Worm (Caenorhabditis elegans) whole organism, young adult: ENCODE results near the gene pitr-3.
A peak's percentile ranks its signal among the peaks of the same experiment; 100 is the strongest.

Source experiments
- B0336.3 ChIP-seq: fragments of 200-800 bp; sonication (Bioruptor generic); IDR thresholded peaks from 2 replicates; pipeline ENCODE4 v1.3.6; 2022; ENCODE audit warnings: missing genetic modification characterization, missing compliant biosample characterization
- C17E4.6 ChIP-seq: fragments of 200-800 bp; sonication (Bioruptor generic); IDR thresholded peaks from 2 replicates; pipeline ENCODE4 v1.3.6; 2022; ENCODE audit warnings: missing genetic modification reagents, missing genetic modification characterization, missing compliant biosample characterization
- F37B4.10 ChIP-seq: fragments of 200-800 bp; sonication (Bioruptor generic); IDR thresholded peaks from 2 replicates; pipeline ENCODE4 v1.3.6; 2022; ENCODE audit warnings: missing genetic modification characterization, missing compliant biosample characterization
- F39B2.1 ChIP-seq: fragments of 200-800 bp; sonication (Bioruptor generic); IDR thresholded peaks from 2 replicates; pipeline ENCODE4 v1.3.6; 2022; ENCODE audit warnings: missing genetic modification reagents, missing genetic modification characterization, missing compliant biosample characterization
- F49E8.2 ChIP-seq: sonication (generic microtip); optimal IDR thresholded peaks from 3 replicates; lab custom pipeline; 2017; ENCODE audit warnings: missing genetic modification characterization, mild to moderate bottlenecking, missing compliant biosample characterization, antibody characterized with exemption, moderate library complexity; ENCODE audit not compliant: insufficient read depth
- F52B5.7 ChIP-seq: sonication (generic microtip); optimal IDR thresholded peaks from 2 replicates; lab custom pipeline; 2016; ENCODE audit warnings: mild to moderate bottlenecking, missing genetic modification characterization, missing compliant biosample characterization
- T07F8.4 ChIP-seq: sonication (generic microtip); optimal IDR thresholded peaks from 2 replicates; lab custom pipeline; 2016; ENCODE audit warnings: mild to moderate bottlenecking, missing genetic modification characterization, moderate library complexity, missing compliant biosample characterization
- T26A5.8 ChIP-seq: sonication (generic microtip); optimal IDR thresholded peaks from 2 replicates; lab custom pipeline; 2016; ENCODE audit warnings: missing genetic modification characterization, missing compliant biosample characterization
- Y53F4B.3 ChIP-seq: fragments of 200-800 bp; sonication (Bioruptor generic); IDR thresholded peaks from 2 replicates; pipeline ENCODE4 v1.3.6; 2022; ENCODE audit warnings: missing genetic modification reagents, missing genetic modification characterization, missing compliant biosample characterization
- Y53G8AR.9 ChIP-seq: fragments of 200-800 bp; sonication (Bioruptor generic); conservative IDR thresholded peaks from 2 replicates; pipeline ENCODE4 v1.3.6; 2022; ENCODE audit warnings: missing genetic modification reagents, missing genetic modification characterization, missing compliant biosample characterization
- Y95B8A.8 ChIP-seq: fragments of 200-800 bp; sonication (Bioruptor generic); IDR thresholded peaks from 2 replicates; pipeline ENCODE4 v1.3.6; 2022; ENCODE audit warnings: missing genetic modification reagents, missing genetic modification characterization, missing compliant biosample characterization
- ama-1 ChIP-seq, 3 experiments: fragments of 150-350 bp in 1 of 3; sonication (generic microtip) in 2 of 3; optimal IDR thresholded peaks; 2 replicates each; lab custom pipeline; 2014 to 2018; ENCODE audit warnings: missing biosample characterization in 2 of 3, missing genetic modification characterization in 2 of 3, missing genetic modification reagents in 2 of 3
- aptf-2 ChIP-seq: fragments of 200-800 bp; sonication (Bioruptor generic); conservative IDR thresholded peaks from 2 replicates; pipeline ENCODE4 v1.3.6; 2022; ENCODE audit warnings: missing genetic modification reagents, missing genetic modification characterization, missing compliant biosample characterization
- aptf-3 ChIP-seq: fragments of 200-800 bp; sonication (Bioruptor generic); IDR thresholded peaks from 2 replicates; pipeline ENCODE4 v1.3.6; 2022; ENCODE audit warnings: missing genetic modification characterization, missing compliant biosample characterization
- attf-3 ChIP-seq: fragments of 200-800 bp; sonication (Bioruptor generic); conservative IDR thresholded peaks from 2 replicates; pipeline ENCODE4 v1.3.6; 2022; ENCODE audit warnings: missing genetic modification reagents, missing genetic modification characterization, missing compliant biosample characterization
- attf-5 ChIP-seq: fragments of 200-800 bp; sonication (Bioruptor generic); optimal IDR thresholded peaks from 2 replicates; lab custom pipeline; 2018; ENCODE audit warnings: mild to moderate bottlenecking, missing genetic modification characterization, missing compliant biosample characterization
- cebp-2 ChIP-seq: fragments of 200-800 bp; sonication (Bioruptor generic); IDR thresholded peaks from 2 replicates; pipeline ENCODE4 v1.3.6; 2022; ENCODE audit warnings: missing genetic modification characterization, missing compliant biosample characterization
- ceh-27 ChIP-seq: fragments of 200-800 bp; sonication (Bioruptor generic); optimal IDR thresholded peaks from 2 replicates; lab custom pipeline; 2018; ENCODE audit warnings: mild to moderate bottlenecking, missing genetic modification characterization, moderate library complexity, missing compliant biosample characterization
- dox-1 ChIP-seq: fragments of 200-800 bp; sonication (Bioruptor generic); IDR thresholded peaks from 2 replicates; pipeline ENCODE4 v1.3.6; 2022; ENCODE audit warnings: missing genetic modification reagents, missing genetic modification characterization, missing compliant biosample characterization
- dpff-1 ChIP-seq: sonication (generic microtip); optimal IDR thresholded peaks from 2 replicates; lab custom pipeline; 2017; ENCODE audit warnings: mild to moderate bottlenecking, missing genetic modification characterization, missing compliant biosample characterization
- ekl-4 ChIP-seq: fragments of 200-800 bp; sonication (Bioruptor generic); IDR thresholded peaks from 2 replicates; pipeline ENCODE4 v1.3.6; 2022; ENCODE audit warnings: missing genetic modification reagents, missing genetic modification characterization, missing compliant biosample characterization
- hlh-26 ChIP-seq: fragments of 200-800 bp; sonication (Bioruptor generic); conservative IDR thresholded peaks from 2 replicates; pipeline ENCODE4 v1.3.6; 2022; ENCODE audit warnings: missing genetic modification reagents, missing genetic modification characterization, missing compliant biosample characterization
- lag-1 ChIP-seq: fragments of 200-800 bp; sonication (Bioruptor generic); IDR thresholded peaks from 2 replicates; pipeline ENCODE4 v1.3.6; 2022; ENCODE audit warnings: missing genetic modification reagents, missing genetic modification characterization, missing compliant biosample characterization
- let-607 ChIP-seq, 2 experiments: fragments of 200-800 bp in 1 of 2; sonication (Bioruptor generic) in 1 of 2; sonication (generic microtip) in 1 of 2; optimal IDR thresholded peaks; 2 replicates each; lab custom pipeline; 2016 to 2018; ENCODE audit warnings: mild to moderate bottlenecking in 2 of 2, missing compliant biosample characterization in 2 of 2, missing genetic modification characterization in 2 of 2, moderate library complexity in 2 of 2, missing genotype in 1 of 2
- lin-40 ChIP-seq: sonication (generic microtip); optimal IDR thresholded peaks from 2 replicates; lab custom pipeline; 2016; ENCODE audit warnings: missing genetic modification characterization, mild to moderate bottlenecking, missing compliant biosample characterization, missing genotype, missing genetic modification reagents
- madf-3 ChIP-seq: fragments of 200-800 bp; sonication (Bioruptor generic); IDR thresholded peaks from 2 replicates; pipeline ENCODE4 v1.3.6; 2022; ENCODE audit warnings: missing genetic modification reagents, missing genetic modification characterization, missing compliant biosample characterization
- madf-6 ChIP-seq: fragments of 200-800 bp; sonication (Bioruptor generic); IDR thresholded peaks from 2 replicates; pipeline ENCODE4 v1.3.6; 2022; ENCODE audit warnings: missing genetic modification reagents, missing genetic modification characterization, missing compliant biosample characterization
- madf-8 ChIP-seq: fragments of 200-800 bp; sonication (Bioruptor generic); conservative IDR thresholded peaks from 2 replicates; pipeline ENCODE4 v1.3.6; 2022; ENCODE audit warnings: missing genetic modification reagents, missing genetic modification characterization, missing compliant biosample characterization
- mcd-1 ChIP-seq: fragments of 200-800 bp; sonication (Bioruptor generic); IDR thresholded peaks from 2 replicates; pipeline ENCODE4 v1.3.6; 2022; ENCODE audit warnings: missing genetic modification reagents, missing genetic modification characterization, missing compliant biosample characterization
- nfya-1 ChIP-seq: sonication (generic microtip); optimal IDR thresholded peaks from 2 replicates; lab custom pipeline; 2017; ENCODE audit warnings: antibody characterized with exemption, missing compliant biosample characterization, missing genetic modification characterization, borderline replicate concordance; ENCODE audit not compliant: insufficient read depth
- nfyb-1 ChIP-seq: fragments of 200-800 bp; sonication (Bioruptor generic); IDR thresholded peaks from 2 replicates; pipeline ENCODE4 v1.3.6; 2022; ENCODE audit warnings: missing genetic modification reagents, missing genetic modification characterization, missing compliant biosample characterization
- nhr-120 ChIP-seq: fragments of 200-800 bp; sonication (Bioruptor generic); IDR thresholded peaks from 2 replicates; pipeline ENCODE4 v1.3.6; 2022; ENCODE audit warnings: missing genetic modification characterization, missing compliant biosample characterization
- pbrm-1 ChIP-seq: fragments of 200-800 bp; sonication (Bioruptor generic); IDR thresholded peaks from 2 replicates; pipeline ENCODE4 v1.3.6; 2022; ENCODE audit warnings: missing genetic modification reagents, missing genetic modification characterization, missing compliant biosample characterization
- sea-2 ChIP-seq: fragments of 200-800 bp; sonication (Bioruptor generic); IDR thresholded peaks from 2 replicates; pipeline ENCODE4 v1.3.6; 2022; ENCODE audit warnings: missing genetic modification characterization, missing compliant biosample characterization
- snpc-3.4 ChIP-seq: sonication (generic microtip); optimal IDR thresholded peaks from 2 replicates; lab custom pipeline; 2017; ENCODE audit warnings: missing genetic modification characterization, mild to moderate bottlenecking, missing compliant biosample characterization, antibody characterized with exemption, moderate library complexity, missing genotype, missing genetic modification reagents
- snpc-4 ChIP-seq, 5 experiments: fragments of 150-350 bp in 1 of 5; sonication (generic microtip) in 4 of 5; optimal IDR thresholded peaks; 2 replicates each; lab custom pipeline; 2014 to 2018; ENCODE audit warnings: missing genetic modification characterization in 5 of 5, missing biosample characterization in 3 of 5, antibody characterized with exemption in 2 of 5, mild to moderate bottlenecking in 2 of 5, missing compliant biosample characterization in 2 of 5, missing genotype in 2 of 5, moderate library complexity in 2 of 5, missing genetic modification reagents in 1 of 5
- somi-1 ChIP-seq: fragments of 200-800 bp; sonication (Bioruptor generic); optimal IDR thresholded peaks from 2 replicates; lab custom pipeline; 2018; ENCODE audit warnings: mild to moderate bottlenecking, missing genetic modification characterization, missing compliant biosample characterization
- tbx-9 ChIP-seq: sonication (generic microtip); optimal IDR thresholded peaks from 2 replicates; lab custom pipeline; 2016; ENCODE audit warnings: borderline replicate concordance, missing genetic modification characterization, inconsistent platforms, missing compliant biosample characterization
- tlf-1 ChIP-seq: fragments of 200-800 bp; sonication (Bioruptor generic); optimal IDR thresholded peaks from 2 replicates; lab custom pipeline; 2018; ENCODE audit warnings: mild to moderate bottlenecking, missing genetic modification characterization, missing compliant biosample characterization
- unc-130 ChIP-seq: sonication (generic microtip); optimal IDR thresholded peaks from 2 replicates; lab custom pipeline; 2016; ENCODE audit warnings: missing genetic modification reagents, missing genetic modification characterization, missing compliant biosample characterization
- xnd-1 ChIP-seq: sonication (generic microtip); optimal IDR thresholded peaks from 2 replicates; lab custom pipeline; 2016; ENCODE audit warnings: missing genotype, missing genetic modification reagents, missing genetic modification characterization, missing compliant biosample characterization
- ztf-18 ChIP-seq: sonication (generic microtip); optimal IDR thresholded peaks from 2 replicates; lab custom pipeline; 2016; ENCODE audit warnings: missing genotype, mild to moderate bottlenecking, missing genetic modification characterization, missing compliant biosample characterization
- ztf-26 ChIP-seq: sonication (generic microtip); optimal IDR thresholded peaks from 2 replicates; lab custom pipeline; 2017; ENCODE audit warnings: missing genetic modification characterization, missing compliant biosample characterization

pitr-3 gene

ce11 chrV:9096674-9097073 is 44.5 kb downstream of the pitr-3 start:
- peak; percentile 12; the same call in 1 of the 2 replicates for TF ChIP-seq B0336.3 (GFP tag; lab: Robert Waterston, UW)
- TF ChIP-seq Y53G8AR.9 (GFP tag; lab: Robert Waterston, UW) = 0 out of 2 replicates have a peak, but pooled peaks have one; percentile 10
- TF ChIP-seq nfyb-1 (GFP tag; lab: Robert Waterston, UW) = peak; percentile 23; the same call in 1 of the 2 replicates
- peak; percentile 61 for TF ChIP-seq ama-1 (optimal IDR thresholded peaks at IDR 0.05; lab: Kevin White, UChicago)
- no peak for TF ChIP-seq ama-1 (GFP tag; optimal IDR thresholded peaks at IDR 0.05; lab: Kevin White, UChicago)
- 0 out of 2 replicates have a peak, but pooled peaks have one; percentile 38 for TF ChIP-seq madf-3 (GFP tag; lab: Robert Waterston, UW)
- no peak for TF ChIP-seq madf-6 (GFP tag; lab: Robert Waterston, UW)

- TF ChIP-seq somi-1 (GFP tag; lab: Kevin White, UChicago) (peak; percentile 87), tlf-1 (GFP tag; lab: Kevin White, UChicago) (peak; percentile 34), Y95B8A.8 (GFP tag; lab: Robert Waterston, UW) (no peak), F39B2.1 (GFP tag; lab: Robert Waterston, UW) (no peak), nfya-1 (tag; lab: Kevin White, UChicago) (no peak), ekl-4 (peak; percentile 58), pbrm-1 (GFP tag; lab: Robert Waterston, UW) (peak; percentile 51; the same call in 1 of the 2 replicates), hlh-26 (GFP tag; lab: Robert Waterston, UW) (no peak), F52B5.7 (tag; lab: Kevin White, UChicago) (no peak), ztf-18 (tag; lab: Kevin White, UChicago) (no peak), T07F8.4 (tag; lab: Kevin White, UChicago) (no peak), dox-1 (peak; percentile 78), xnd-1 (tag; lab: Kevin White, UChicago) (no peak), let-607 (tag; optimal IDR thresholded peaks at IDR 0.05; lab: Kevin White, UChicago) (peak; percentile 18 to 50), Y53F4B.3 (GFP tag; lab: Robert Waterston, UW) (no peak), aptf-2 (GFP tag; lab: Robert Waterston, UW) (no peak), C17E4.6 (GFP tag; lab: Robert Waterston, UW) (no peak), nhr-120 (GFP tag; lab: Robert Waterston, UW) (no peak), attf-5 (peak; percentile 79), Y53G8AR.9 (GFP tag; lab: Robert Waterston, UW) (peak; percentile 38; the same call in 1 of the 2 replicates), F49E8.2 (no peak), ceh-27 (peak; percentile 80), madf-3 (GFP tag; lab: Robert Waterston, UW) (no peak), tbx-9 (tag; lab: Kevin White, UChicago) (no peak), lin-40 (peak; percentile 91), aptf-3 (GFP tag; lab: Robert Waterston, UW) (no peak), ztf-26 (tag; lab: Kevin White, UChicago) (peak; percentile 87), cebp-2 (GFP tag; lab: Robert Waterston, UW) (no peak), snpc-4 (GFP tag; optimal IDR thresholded peaks at IDR 0.05; lab: Kevin White, UChicago) (no peak), snpc-4 (tag; optimal IDR thresholded peaks at IDR 0.05; lab: Kevin White, UChicago) (peak in 2 of 4 experiments; percentile 22 to 48), snpc-3.4 (tag; lab: Kevin White, UChicago) (no peak), lag-1 (GFP tag; lab: Robert Waterston, UW) (no peak), ama-1 (optimal IDR thresholded peaks at IDR 0.05; lab: Kevin White, UChicago) (peak; percentile 59), ama-1 (GFP tag; optimal IDR thresholded peaks at IDR 0.05; lab: Kevin White, UChicago) (no peak), F37B4.10 (no peak), mcd-1 (GFP tag; lab: Robert Waterston, UW) (peak; percentile 50), unc-130 (GFP tag; lab: Kevin White, UChicago) (no peak), sea-2 (no peak), madf-8 (GFP tag; lab: Robert Waterston, UW) (no peak), dpff-1 (tag; lab: Kevin White, UChicago) (no peak), T26A5.8 (tag; lab: Kevin White, UChicago) (no peak), attf-3 (GFP tag; lab: Robert Waterston, UW) (no peak)
Measured at ce11 chrV:9095613-9096317, 45.4 kb downstream of the pitr-3 start, which contains the start of gene F21C10.10. TSS of gene F21C10.10 (plus strand) at chrV:9096267.
